Worm (Caenorhabditis elegans): Measurements from ENCODE around the gene T07F10.5.

Gene T07F10.5

ce11 chrV:12822065-12822464 lies 43.6 kb upstream of the T07F10.5 start:
- TF ChIP-seq unc-42 (tag; optimal IDR thresholded peaks at IDR 0.05) (no peak), elt-2 (tag; optimal IDR thresholded peaks at IDR 0.05) (peak; percentile 61)

ce11 chrV:12824777-12825176 lies 40.9 kb upstream of the T07F10.5 start, which contains the start of gene ugt-16:
Gene ugt-16 (plus strand): TSS chrV:12825024.
- TF ChIP-seq ama-1 (optimal IDR thresholded peaks at IDR 0.05) (no peak), elt-2 (tag; optimal IDR thresholded peaks at IDR 0.05) (peak; percentile 1)

ce11 chrV:12827219-12827618 lies 38.5 kb upstream of the T07F10.5 start, which contains the start of gene ugt-15:
Gene ugt-15 (plus strand): TSS chrV:12827519.
- no peak for TF ChIP-seq pat-9 (tag; optimal IDR thresholded peaks at IDR 0.05)
- no peak for TF ChIP-seq ceh-24 (tag; optimal IDR thresholded peaks at IDR 0.05)
- TF ChIP-seq ceh-48 (tag; optimal IDR thresholded peaks at IDR 0.05) = no peak
- TF ChIP-seq dmd-4 (tag; optimal IDR thresholded peaks at IDR 0.05; ENCODE audit: borderline replicate concordance) = no peak
- TF ChIP-seq unc-3 (GFP tag; conservative IDR thresholded peaks at IDR 0.05) = no peak
- TF ChIP-seq unc-3 (tag; optimal IDR thresholded peaks at IDR 0.05) = no peak
- no peak for TF ChIP-seq unc-42 (tag; optimal IDR thresholded peaks at IDR 0.05)
- TF ChIP-seq dve-1 (tag; optimal IDR thresholded peaks at IDR 0.05) = no peak
- TF ChIP-seq npax-4 (tag; optimal IDR thresholded peaks at IDR 0.05) = no peak
- no peak for TF ChIP-seq ceh-34 (tag; optimal IDR thresholded peaks at IDR 0.05)
- no peak for TF ChIP-seq nfya-1 (tag; optimal IDR thresholded peaks at IDR 0.05)
- TF ChIP-seq unc-55 (GFP tag; optimal IDR thresholded peaks at IDR 0.05) = no peak
- TF ChIP-seq pros-1 (tag; optimal IDR thresholded peaks at IDR 0.05) = no peak
- TF ChIP-seq hlh-8 (tag; optimal IDR thresholded peaks at IDR 0.05) = no peak
- TF ChIP-seq eyg-1 (tag; optimal IDR thresholded peaks at IDR 0.05) = no peak
- TF ChIP-seq ama-1 (optimal IDR thresholded peaks at IDR 0.05) = no peak
- TF ChIP-seq hlh-30 (tag; optimal IDR thresholded peaks at IDR 0.05; ENCODE audit: insufficient read depth) = no peak
- no peak for TF ChIP-seq fkh-6 (tag; optimal IDR thresholded peaks at IDR 0.05)
- no peak for TF ChIP-seq K09A11.1 (tag; optimal IDR thresholded peaks at IDR 0.05; ENCODE audit: insufficient read depth)

- TF ChIP-seq pat-9 (tag; optimal IDR thresholded peaks at IDR 0.05) (no peak), ceh-45 (GFP tag; IDR thresholded peaks at IDR 0.05) (no peak), nfya-1 (tag; optimal IDR thresholded peaks at IDR 0.05) (no peak), ceh-34 (tag; optimal IDR thresholded peaks at IDR 0.05) (no peak), K02D7.2 (tag; optimal IDR thresholded peaks at IDR 0.05) (no peak), hlh-6 (tag; optimal IDR thresholded peaks at IDR 0.05) (no peak), K09A11.1 (tag; optimal IDR thresholded peaks at IDR 0.05; ENCODE audit: insufficient read depth) (no peak), ama-1 (optimal IDR thresholded peaks at IDR 0.05) (no peak), unc-55 (GFP tag; optimal IDR thresholded peaks at IDR 0.05) (no peak), tbx-7 (tag; optimal IDR thresholded peaks at IDR 0.05) (no peak)
Measured at ce11 chrV:12835388-12835787, 30.3 kb upstream of the T07F10.5 start, which contains the start of gene C44H9.4. Gene C44H9.4 (plus strand): TSS chrV:12835688.

ce11 chrV:12844748-12845147 lies 21.0 kb upstream of the T07F10.5 start:
- TF ChIP-seq ceh-18 (tag; optimal IDR thresholded peaks at IDR 0.05) (no peak), che-1 (tag; optimal IDR thresholded peaks at IDR 0.05) (no peak), tbx-7 (tag; optimal IDR thresholded peaks at IDR 0.05) (no peak), pag-3 (tag; optimal IDR thresholded peaks at IDR 0.05; ENCODE audit: borderline replicate concordance) (no peak), nfya-1 (tag; optimal IDR thresholded peaks at IDR 0.05) (no peak), zip-5 (tag; optimal IDR thresholded peaks at IDR 0.05) (no peak), hlh-6 (tag; optimal IDR thresholded peaks at IDR 0.05) (no peak), ets-4 (tag; optimal IDR thresholded peaks at IDR 0.05) (no peak), hlh-8 (tag; optimal IDR thresholded peaks at IDR 0.05) (no peak)

- TF ChIP-seq fkh-6 (tag; optimal IDR thresholded peaks at IDR 0.05) = no peak
- no peak for TF ChIP-seq madf-2 (tag; optimal IDR thresholded peaks at IDR 0.05)
- TF ChIP-seq ceh-19 (GFP tag; optimal IDR thresholded peaks at IDR 0.05) = no peak
- no peak for TF ChIP-seq ceh-30 (tag; optimal IDR thresholded peaks at IDR 0.05)
- TF ChIP-seq zip-5 (tag; optimal IDR thresholded peaks at IDR 0.05) = no peak
- TF ChIP-seq eyg-1 (tag; optimal IDR thresholded peaks at IDR 0.05) = no peak
Measured at ce11 chrV:12845247-12845646, 20.5 kb upstream of the T07F10.5 start, which contains the start of gene C44H9.6. Gene C44H9.6 (minus strand): TSS chrV:12845347.
